Worm (Caenorhabditis elegans) whole organism, L2 larva: ENCODE data around the gene blos-2.

Experiments used
- C34F6.9 ChIP-seq: fragments of 150-350 bp; optimal IDR thresholded peaks from 2 replicates; lab custom pipeline; 2014; ENCODE audit warnings: missing biosample characterization, missing genetic modification characterization
- F13H6.1 ChIP-seq: sonication (generic microtip); optimal IDR thresholded peaks from 2 replicates; lab custom pipeline; 2016; ENCODE audit warnings: missing genetic modification characterization, missing compliant biosample characterization
- R02D3.7 ChIP-seq: fragments of 150-350 bp; optimal IDR thresholded peaks from 2 replicates; lab custom pipeline; 2014; ENCODE audit warnings: missing biosample characterization, missing genetic modification characterization
- Y55F3AM.14 ChIP-seq: fragments of 200-800 bp; sonication (Bioruptor generic); optimal IDR thresholded peaks from 2 replicates; lab custom pipeline; 2018; ENCODE audit warnings: mild to moderate bottlenecking, missing genetic modification characterization, missing compliant biosample characterization
- ZK546.5 ChIP-seq: sonication (generic microtip); optimal IDR thresholded peaks from 2 replicates; lab custom pipeline; 2017; ENCODE audit warnings: missing biosample characterization, missing genetic modification characterization
- alr-1 ChIP-seq: fragments of 150-350 bp; optimal IDR thresholded peaks from 2 replicates; lab custom pipeline; 2014; ENCODE audit warnings: missing biosample characterization, missing genetic modification characterization
- aly-2 ChIP-seq: fragments of 150-350 bp; optimal IDR thresholded peaks from 2 replicates; lab custom pipeline; 2014; ENCODE audit warnings: missing biosample characterization, missing genetic modification characterization
- ama-1 ChIP-seq: fragments of 150-350 bp; optimal IDR thresholded peaks from 2 replicates; lab custom pipeline; 2018; ENCODE audit warnings: inconsistent platforms
- blmp-1 ChIP-seq: sonication (generic microtip); optimal IDR thresholded peaks from 2 replicates; lab custom pipeline; 2017; ENCODE audit warnings: missing genetic modification characterization, mild to moderate bottlenecking, missing compliant biosample characterization, antibody characterized with exemption, moderate library complexity; ENCODE audit not compliant: insufficient read depth
- ceh-16 ChIP-seq: fragments of 150-350 bp; optimal IDR thresholded peaks from 2 replicates; lab custom pipeline; 2014; ENCODE audit warnings: missing biosample characterization, missing genetic modification characterization
- ceh-82 ChIP-seq: fragments of 150-350 bp; optimal IDR thresholded peaks from 2 replicates; lab custom pipeline; 2014; ENCODE audit warnings: missing biosample characterization, missing genetic modification characterization
- crh-2 ChIP-seq: sonication (generic microtip); optimal IDR thresholded peaks from 2 replicates; lab custom pipeline; 2017; ENCODE audit warnings: missing biosample characterization, missing genetic modification characterization
- dmd-4 ChIP-seq: sonication (generic microtip); optimal IDR thresholded peaks from 2 replicates; lab custom pipeline; 2017; ENCODE audit warnings: missing biosample characterization, missing genetic modification characterization
- egl-27 ChIP-seq: sonication (generic microtip); optimal IDR thresholded peaks from 3 replicates; lab custom pipeline; 2017; ENCODE audit warnings: missing biosample characterization, missing genetic modification reagents, missing genetic modification characterization
- elt-1 ChIP-seq: fragments of 150-350 bp; optimal IDR thresholded peaks from 2 replicates; lab custom pipeline; 2014; ENCODE audit warnings: missing biosample characterization, missing genetic modification characterization
- elt-3 ChIP-seq: sonication (generic microtip); optimal IDR thresholded peaks from 2 replicates; lab custom pipeline; 2017; ENCODE audit warnings: missing biosample characterization, missing genetic modification characterization
- fos-1 ChIP-seq: fragments of 150-350 bp; optimal IDR thresholded peaks from 2 replicates; lab custom pipeline; 2014; ENCODE audit warnings: missing biosample characterization, missing genetic modification characterization
- gmeb-1 ChIP-seq: fragments of 150-350 bp; optimal IDR thresholded peaks from 2 replicates; lab custom pipeline; 2014; ENCODE audit warnings: missing biosample characterization, missing genetic modification characterization
- lin-11 ChIP-seq: fragments of 150-350 bp; sonication (generic microtip); optimal IDR thresholded peaks from 2 replicates; lab custom pipeline; 2014; ENCODE audit warnings: missing biosample characterization, missing genetic modification characterization, inconsistent platforms, mixed read lengths
- lin-13 ChIP-seq: fragments of 150-350 bp; optimal IDR thresholded peaks from 2 replicates; lab custom pipeline; 2014; ENCODE audit warnings: missing biosample characterization, missing genetic modification reagents, missing genetic modification characterization
- lin-39 ChIP-seq: fragments of 150-350 bp; optimal IDR thresholded peaks from 2 replicates; lab custom pipeline; 2014; ENCODE audit warnings: missing biosample characterization, missing genetic modification reagents, missing genetic modification characterization
- lsy-2 ChIP-seq, 2 experiments: fragments of 150-350 bp in 1 of 2; sonication (generic microtip) in 1 of 2; optimal IDR thresholded peaks; 2 replicates each; lab custom pipeline; 2014 to 2017; ENCODE audit warnings: missing biosample characterization in 2 of 2, missing genetic modification characterization in 2 of 2
- mab-5 ChIP-seq: fragments of 150-350 bp; optimal IDR thresholded peaks from 2 replicates; lab custom pipeline; 2014; ENCODE audit warnings: missing biosample characterization, missing genetic modification characterization
- mbf-1 ChIP-seq: sonication (generic microtip); optimal IDR thresholded peaks from 2 replicates; lab custom pipeline; 2017; ENCODE audit warnings: missing biosample characterization, missing genetic modification characterization
- mdl-1 ChIP-seq, 2 experiments: fragments of 150-350 bp in 1 of 2; sonication (generic microtip) in 1 of 2; optimal IDR thresholded peaks; 2 replicates each; lab custom pipeline; 2017; ENCODE audit warnings: missing biosample characterization in 2 of 2, missing genetic modification characterization in 2 of 2
- nhr-10 ChIP-seq: sonication (generic microtip); optimal IDR thresholded peaks from 2 replicates; lab custom pipeline; 2017; ENCODE audit warnings: missing biosample characterization, missing genetic modification characterization
- nhr-11 ChIP-seq: fragments of 150-350 bp; optimal IDR thresholded peaks from 2 replicates; lab custom pipeline; 2014; ENCODE audit warnings: missing biosample characterization, missing genetic modification characterization
- nhr-12 ChIP-seq: fragments of 150-350 bp; optimal IDR thresholded peaks from 2 replicates; lab custom pipeline; 2014; ENCODE audit warnings: missing biosample characterization, missing genetic modification characterization
- nhr-129 ChIP-seq: fragments of 150-350 bp; optimal IDR thresholded peaks from 2 replicates; lab custom pipeline; 2014; ENCODE audit warnings: missing biosample characterization, missing genetic modification characterization
- nhr-21 ChIP-seq: fragments of 150-350 bp; optimal IDR thresholded peaks from 2 replicates; lab custom pipeline; 2014; ENCODE audit warnings: missing biosample characterization, missing genetic modification characterization
- nhr-23 ChIP-seq: fragments of 150-350 bp; optimal IDR thresholded peaks from 2 replicates; lab custom pipeline; 2014; ENCODE audit warnings: missing biosample characterization, missing genetic modification reagents, missing genetic modification characterization
- nhr-237 ChIP-seq: fragments of 150-350 bp; optimal IDR thresholded peaks from 2 replicates; lab custom pipeline; 2014; ENCODE audit warnings: missing biosample characterization, missing genetic modification characterization
- nhr-25 ChIP-seq: fragments of 150-350 bp; sonication (generic microtip); optimal IDR thresholded peaks from 3 replicates; lab custom pipeline; 2014; ENCODE audit warnings: missing biosample characterization, missing genetic modification characterization
- nhr-6 ChIP-seq: fragments of 150-350 bp; optimal IDR thresholded peaks from 2 replicates; lab custom pipeline; 2014; ENCODE audit warnings: missing biosample characterization, missing genetic modification characterization
- nhr-77 ChIP-seq: fragments of 150-350 bp; optimal IDR thresholded peaks from 2 replicates; lab custom pipeline; 2014; ENCODE audit warnings: missing biosample characterization, missing genetic modification characterization
- peb-1 ChIP-seq: fragments of 150-350 bp; optimal IDR thresholded peaks from 2 replicates; lab custom pipeline; 2014; ENCODE audit warnings: missing biosample characterization, missing genetic modification characterization
- sem-4 ChIP-seq: fragments of 150-350 bp; optimal IDR thresholded peaks from 2 replicates; lab custom pipeline; 2014; ENCODE audit warnings: missing biosample characterization, missing genetic modification reagents, missing genetic modification characterization
- skn-1 ChIP-seq: sonication (generic microtip); optimal IDR thresholded peaks from 2 replicates; lab custom pipeline; 2017; ENCODE audit warnings: missing biosample characterization, missing genetic modification characterization
- sma-3 ChIP-seq: sonication (generic microtip); optimal IDR thresholded peaks from 2 replicates; lab custom pipeline; 2016; ENCODE audit warnings: missing genetic modification reagents, missing genetic modification characterization, missing compliant biosample characterization
- sma-9 ChIP-seq, 2 experiments: fragments of 150-350 bp in 1 of 2; sonication (generic microtip) in 1 of 2; optimal IDR thresholded peaks; 2 replicates each; lab custom pipeline; 2014 to 2016; ENCODE audit warnings: missing genetic modification characterization in 2 of 2, mild to moderate bottlenecking in 1 of 2, missing biosample characterization in 1 of 2, missing compliant biosample characterization in 1 of 2, missing genetic modification reagents in 1 of 2, moderate library complexity in 1 of 2
- snpc-4 ChIP-seq: fragments of 150-350 bp; optimal IDR thresholded peaks from 2 replicates; lab custom pipeline; 2014; ENCODE audit warnings: missing biosample characterization, missing genetic modification characterization
- unc-39 ChIP-seq: fragments of 150-350 bp; optimal IDR thresholded peaks from 2 replicates; lab custom pipeline; 2014; ENCODE audit warnings: missing biosample characterization, missing genetic modification characterization
- unc-55 ChIP-seq: fragments of 150-350 bp; sonication (generic microtip); optimal IDR thresholded peaks from 3 replicates; lab custom pipeline; 2014; ENCODE audit warnings: missing biosample characterization, missing genetic modification reagents, missing genetic modification characterization
- unc-62 ChIP-seq: fragments of 150-350 bp; optimal IDR thresholded peaks from 2 replicates; lab custom pipeline; 2014; ENCODE audit warnings: missing biosample characterization, missing genetic modification reagents, missing genetic modification characterization
- zag-1 ChIP-seq: fragments of 150-350 bp; optimal IDR thresholded peaks from 2 replicates; lab custom pipeline; 2014; ENCODE audit warnings: missing biosample characterization, missing genetic modification characterization
- ztf-1 ChIP-seq: fragments of 200-800 bp; sonication (Bioruptor generic); conservative IDR thresholded peaks from 2 replicates; pipeline ENCODE4 v1.3.6; 2022; ENCODE audit warnings: missing genetic modification characterization, missing compliant biosample characterization
- ztf-11 ChIP-seq: sonication (generic microtip); optimal IDR thresholded peaks from 2 replicates; lab custom pipeline; 2017; ENCODE audit warnings: missing biosample characterization, missing genetic modification characterization
- ztf-4 ChIP-seq: fragments of 150-350 bp; optimal IDR thresholded peaks from 2 replicates; lab custom pipeline; 2014; ENCODE audit warnings: missing biosample characterization, missing genetic modification characterization

The blos-2 gene

ce11 chrIV:6321667-6322066 is 12.3 kb upstream of the blos-2 start, which contains the start of gene Y73B6BL.29 (continued):
- TF ChIP-seq peb-1 (no peak), snpc-4 (peak; percentile 81), elt-3 (tag; lab: Kevin White, UChicago) (no peak), ztf-4 (peak; percentile 88), sem-4 (tag; lab: Kevin White, UChicago) (peak; percentile 80), ZK546.5 (peak; percentile 89), nhr-77 (peak; percentile 42), F13H6.1 (tag; lab: Kevin White, UChicago) (peak; percentile 89), nhr-6 (tag; lab: Kevin White, UChicago) (peak; percentile 94), nhr-12 (tag; lab: Kevin White, UChicago) (no peak), alr-1 (no peak), ceh-82 (tag; lab: Kevin White, UChicago) (peak; percentile 8), unc-39 (tag; lab: Kevin White, UChicago) (no peak), R02D3.7 (tag; lab: Kevin White, UChicago) (peak; percentile 71), blmp-1 (peak; percentile 44), sma-3 (peak; percentile 94), fos-1 (tag; lab: Kevin White, UChicago) (peak; percentile 57), dmd-4 (tag; lab: Kevin White, UChicago) (peak; percentile 32)
- TF ChIP-seq, all 48 proteins: peak for 30

ce11 chrIV:6323654-6324224 is 10.3 kb upstream of the blos-2 start, which contains the start of gene sqd-1:
TSS of gene sqd-1 (plus strand) at chrIV:6324174.
- TF ChIP-seq blmp-1 = peak; percentile 67
- TF ChIP-seq F13H6.1 (tag; lab: Kevin White, UChicago) = peak; percentile 95
- TF ChIP-seq Y55F3AM.14 (GFP tag; lab: Kevin White, UChicago) = peak; percentile 84
- TF ChIP-seq nhr-237 (tag; lab: Kevin White, UChicago) = peak; percentile 35
- no peak for TF ChIP-seq aly-2 (tag; lab: Kevin White, UChicago)
- peak; percentile 91 for TF ChIP-seq ceh-82 (tag; lab: Kevin White, UChicago)
- TF ChIP-seq egl-27 (tag; lab: Kevin White, UChicago) = peak; percentile 91
- TF ChIP-seq ZK546.5 = peak; percentile 100
- TF ChIP-seq unc-62 (GFP tag; lab: Kevin White, UChicago) = peak; percentile 39
- TF ChIP-seq snpc-4 = peak; percentile 84
- peak; percentile 96 for TF ChIP-seq lin-13 (GFP tag; lab: Kevin White, UChicago)
- TF ChIP-seq unc-55 (GFP tag; lab: Kevin White, UChicago) = peak; percentile 98
- peak; percentile 99 for TF ChIP-seq lin-11
- peak; percentile 85 for TF ChIP-seq fos-1 (tag; lab: Kevin White, UChicago)
- peak; percentile 68 for TF ChIP-seq skn-1 (tag; lab: Kevin White, UChicago)
- TF ChIP-seq gmeb-1 = peak; percentile 95
- TF ChIP-seq sma-9 (GFP tag; optimal IDR thresholded peaks at IDR 0.05; lab: Kevin White, UChicago) = peak; percentile 98
- TF ChIP-seq sma-9 (tag; optimal IDR thresholded peaks at IDR 0.05; lab: Kevin White, UChicago) = no peak
- TF ChIP-seq alr-1 = no peak
- no peak for TF ChIP-seq mbf-1
- peak; percentile 60 for TF ChIP-seq ama-1 (lab: Kevin White, UChicago)
- peak; percentile 86 for TF ChIP-seq sem-4 (tag; lab: Kevin White, UChicago)
- TF ChIP-seq nhr-12 (tag; lab: Kevin White, UChicago) = no peak
- no peak for TF ChIP-seq elt-3 (tag; lab: Kevin White, UChicago)
- TF ChIP-seq unc-39 (tag; lab: Kevin White, UChicago) = no peak
- no peak for TF ChIP-seq elt-1 (tag; lab: Kevin White, UChicago)
- peak; percentile 98 to 99 for TF ChIP-seq lsy-2 (tag; optimal IDR thresholded peaks at IDR 0.05; lab: Kevin White, UChicago)
- TF ChIP-seq ceh-16 (tag; lab: Kevin White, UChicago) = peak; percentile 94
- TF ChIP-seq crh-2 (tag; lab: Kevin White, UChicago) = peak; percentile 96
- TF ChIP-seq ztf-11 (tag; lab: Kevin White, UChicago) = no peak
- peak; percentile 87 for TF ChIP-seq R02D3.7 (tag; lab: Kevin White, UChicago)
- no peak for TF ChIP-seq ztf-1 (GFP tag; lab: Robert Waterston, UW)
- peak; percentile 95 for TF ChIP-seq C34F6.9 (tag; lab: Kevin White, UChicago)
- TF ChIP-seq nhr-11 = no peak
- peak; percentile 97 for TF ChIP-seq nhr-25
- no peak for TF ChIP-seq peb-1
- peak; percentile 56 for TF ChIP-seq nhr-77
- peak; percentile 91 for TF ChIP-seq nhr-6 (tag; lab: Kevin White, UChicago)
- peak; percentile 88 for TF ChIP-seq nhr-10 (tag; lab: Kevin White, UChicago)
- TF ChIP-seq nhr-21 = peak; percentile 97
- peak; percentile 27 to 69 for TF ChIP-seq mdl-1 (tag; optimal IDR thresholded peaks at IDR 0.05; lab: Kevin White, UChicago)
- TF ChIP-seq ztf-4 = peak; percentile 84
- peak; percentile 97 for TF ChIP-seq sma-3
- TF ChIP-seq nhr-129 (tag; lab: Kevin White, UChicago) = peak; percentile 89
- TF ChIP-seq mab-5 = peak; percentile 88
- no peak for TF ChIP-seq nhr-23
- TF ChIP-seq lin-39 (tag; lab: Kevin White, UChicago) = no peak
- peak; percentile 78 for TF ChIP-seq zag-1 (tag; lab: Kevin White, UChicago)
- no peak for TF ChIP-seq dmd-4 (tag; lab: Kevin White, UChicago)
- TF ChIP-seq, all 48 proteins: peak for 34
